Fruit fly (Drosophila melanogaster) whole organism, adult: ENCODE results near the gene CG34012.

Experiments used
- CG11617 ChIP-seq: fragments of 200-800 bp; sonication (Bioruptor generic); optimal IDR thresholded peaks from 2 replicates; lab custom pipeline; 2017; ENCODE audit warnings: mild to moderate bottlenecking, missing biosample characterization, missing genetic modification reagents, missing genetic modification characterization
- CG12768 ChIP-seq: fragments of 200-800 bp; sonication (Bioruptor generic); optimal IDR thresholded peaks from 2 replicates; lab custom pipeline; 2017; ENCODE audit warnings: missing biosample characterization, missing genetic modification characterization, mild to moderate bottlenecking, moderate library complexity, missing genetic modification reagents
- CG14711 ChIP-seq: fragments of 200-800 bp; sonication (Bioruptor generic); optimal IDR thresholded peaks from 2 replicates; lab custom pipeline; 2018; ENCODE audit warnings: missing biosample characterization, mild to moderate bottlenecking, missing genetic modification characterization, moderate library complexity
- CG1620 ChIP-seq: fragments of 200-800 bp; sonication (Bioruptor generic); optimal IDR thresholded peaks from 2 replicates; lab custom pipeline; 2016; ENCODE audit warnings: missing biosample characterization, missing genetic modification characterization
- CG33017 ChIP-seq: fragments of 200-800 bp; sonication (Bioruptor generic); optimal IDR thresholded peaks from 2 replicates; lab custom pipeline; 2018; ENCODE audit warnings: missing biosample characterization, mild to moderate bottlenecking, missing genetic modification characterization, moderate library complexity
- CG5204 ChIP-seq: fragments of 200-800 bp; sonication (Bioruptor generic); optimal IDR thresholded peaks from 2 replicates; lab custom pipeline; 2016; ENCODE audit warnings: missing biosample characterization, missing genetic modification characterization
- CG7045 ChIP-seq: fragments of 200-800 bp; sonication (Bioruptor generic); optimal IDR thresholded peaks from 2 replicates; lab custom pipeline; 2017; ENCODE audit warnings: missing biosample characterization, mild to moderate bottlenecking, missing genetic modification characterization
- CG7101 ChIP-seq: fragments of 200-800 bp; sonication (Bioruptor generic); optimal IDR thresholded peaks from 2 replicates; lab custom pipeline; 2018; ENCODE audit warnings: missing biosample characterization, mild to moderate bottlenecking, missing genetic modification characterization, moderate library complexity
- Clk ChIP-seq: fragments of 200-800 bp; sonication (Bioruptor generic); optimal IDR thresholded peaks from 2 replicates; lab custom pipeline; 2017; ENCODE audit warnings: missing biosample characterization, missing genetic modification characterization
- Crg-1 ChIP-seq: fragments of 200-800 bp; sonication (Bioruptor generic); optimal IDR thresholded peaks from 2 replicates; lab custom pipeline; 2016; ENCODE audit warnings: missing biosample characterization, missing genetic modification characterization
- Hr96 ChIP-seq: fragments of 200-800 bp; sonication (Bioruptor generic); optimal IDR thresholded peaks from 2 replicates; lab custom pipeline; 2016; ENCODE audit warnings: missing biosample characterization, missing genetic modification characterization
- Mnt ChIP-seq: fragments of 200-800 bp; sonication (Bioruptor generic); optimal IDR thresholded peaks from 2 replicates; lab custom pipeline; 2016; ENCODE audit warnings: missing biosample characterization, mild to moderate bottlenecking, missing genetic modification characterization
- bab1 ChIP-seq: fragments of 200-800 bp; sonication (Bioruptor generic); optimal IDR thresholded peaks from 3 replicates; lab custom pipeline; 2019; ENCODE audit warnings: missing biosample characterization, mild to moderate bottlenecking, missing genetic modification characterization, moderate library complexity
- cic ChIP-seq: fragments of 200-800 bp; sonication (Bioruptor generic); optimal IDR thresholded peaks from 2 replicates; lab custom pipeline; 2017; ENCODE audit warnings: missing biosample characterization, mild to moderate bottlenecking, missing genetic modification characterization, moderate library complexity
- cnc ChIP-seq, 2 experiments: fragments of >200 bp; optimal IDR thresholded peaks; 2 replicates each; lab custom pipeline; 2017
- kay ChIP-seq: fragments of 200-800 bp; sonication (Bioruptor generic); peaks from one replicate; lab custom pipeline; 2016; ENCODE audit warnings: missing biosample characterization, missing genetic modification characterization, borderline replicate concordance
- ovo ChIP-seq: fragments of 200-800 bp; sonication (Bioruptor generic); optimal IDR thresholded peaks from 2 replicates; lab custom pipeline; 2016; ENCODE audit warnings: missing biosample characterization, missing genetic modification characterization
- pad ChIP-seq: fragments of 200-800 bp; sonication (Bioruptor generic); optimal IDR thresholded peaks from 3 replicates; lab custom pipeline; 2017; ENCODE audit warnings: missing biosample characterization, missing genetic modification characterization, mild to moderate bottlenecking, moderate library complexity, missing genetic modification reagents
- tj ChIP-seq: fragments of 200-800 bp; sonication (Bioruptor generic); optimal IDR thresholded peaks from 3 replicates; lab custom pipeline; 2017; ENCODE audit warnings: missing biosample characterization, mild to moderate bottlenecking, missing genetic modification characterization, moderate library complexity
- toe ChIP-seq: fragments of 200-800 bp; sonication (Bioruptor generic); optimal IDR thresholded peaks from 2 replicates; lab custom pipeline; 2016; ENCODE audit warnings: missing biosample characterization, missing genetic modification characterization

CG34012 gene

dm6 chr3L:11083605-11084004, 25.7 kb downstream of the CG34012 start:
- no peak for TF ChIP-seq CG11617 (GFP tag; lab: Kevin White, UChicago)
- no peak for TF ChIP-seq CG14711 (tag; lab: Kevin White, UChicago)
- TF ChIP-seq cnc (optimal IDR thresholded peaks at IDR 0.05; lab: Kevin White, UChicago) = no peak
- TF ChIP-seq cic = peak; percentile 77
- no peak for TF ChIP-seq Hr96 (GFP tag; lab: Kevin White, UChicago)
- TF ChIP-seq toe = no peak
- TF ChIP-seq kay (GFP tag; lab: Kevin White, UChicago) = peak; percentile 96
- TF ChIP-seq tj (GFP tag; lab: Kevin White, UChicago) = peak; percentile 48
- no peak for TF ChIP-seq pad (GFP tag; lab: Kevin White, UChicago)
- no peak for TF ChIP-seq Mnt (GFP tag; lab: Kevin White, UChicago)

dm6 chr3L:11074043-11074853, 35.1 kb downstream of the CG34012 start, which contains the start of the genes Pfdn2 and Noc1:
Pfdn2 (minus strand) TSS chr3L:11074388.
Noc1 (plus strand) TSS chr3L:11074769.
- TF ChIP-seq CG11617 (GFP tag; lab: Kevin White, UChicago) (peak; percentile 52), bab1 (peak; percentile 35), cic (no peak), Crg-1 (GFP tag; lab: Kevin White, UChicago) (no peak), tj (GFP tag; lab: Kevin White, UChicago) (no peak), Mnt (GFP tag; lab: Kevin White, UChicago) (peak; percentile 92), CG14711 (tag; lab: Kevin White, UChicago) (peak; percentile 34), cnc (optimal IDR thresholded peaks at IDR 0.05; lab: Kevin White, UChicago) (no peak), CG5204 (no peak), Clk (GFP tag; lab: Kevin White, UChicago) (no peak), kay (GFP tag; lab: Kevin White, UChicago) (no peak), CG33017 (tag; lab: Kevin White, UChicago) (peak; percentile 39), CG12768 (no peak), ovo (GFP tag; lab: Kevin White, UChicago) (peak; percentile 43), Hr96 (GFP tag; lab: Kevin White, UChicago) (no peak), CG7045 (GFP tag; lab: Kevin White, UChicago) (no peak), pad (GFP tag; lab: Kevin White, UChicago) (no peak), CG7101 (peak; percentile 66), toe (no peak), CG1620 (no peak)

- TF ChIP-seq CG7101 (no peak), CG1620 (no peak), toe (no peak), CG5204 (no peak), cnc (optimal IDR thresholded peaks at IDR 0.05; lab: Kevin White, UChicago) (no peak), bab1 (no peak), cic (no peak), CG11617 (GFP tag; lab: Kevin White, UChicago) (no peak), ovo (GFP tag; lab: Kevin White, UChicago) (no peak), Hr96 (GFP tag; lab: Kevin White, UChicago) (no peak)
Measured at dm6 chr3L:11071057-11071456, 38.2 kb downstream of the CG34012 start.

- TF ChIP-seq tj (GFP tag; lab: Kevin White, UChicago) (peak; percentile 98), CG14711 (tag; lab: Kevin White, UChicago) (peak; percentile 43), Mnt (GFP tag; lab: Kevin White, UChicago) (peak; percentile 89), pad (GFP tag; lab: Kevin White, UChicago) (peak; percentile 46), kay (GFP tag; lab: Kevin White, UChicago) (no peak), Hr96 (GFP tag; lab: Kevin White, UChicago) (no peak), CG12768 (peak; percentile 70), CG33017 (tag; lab: Kevin White, UChicago) (peak; percentile 22), cic (peak; percentile 79), bab1 (peak; percentile 13), Clk (GFP tag; lab: Kevin White, UChicago) (no peak), CG11617 (GFP tag; lab: Kevin White, UChicago) (peak; percentile 36), toe (no peak), CG7045 (GFP tag; lab: Kevin White, UChicago) (peak; percentile 23), cnc (optimal IDR thresholded peaks at IDR 0.05; lab: Kevin White, UChicago) (no peak), Crg-1 (GFP tag; lab: Kevin White, UChicago) (peak; percentile 48), CG7101 (peak; percentile 63), ovo (GFP tag; lab: Kevin White, UChicago) (peak; percentile 56)
Measured at dm6 chr3L:11070372-11070854, 38.9 kb downstream of the CG34012 start, which contains the start of gene Mocs1. Mocs1 (plus strand) TSS chr3L:11070526.

- no peak for TF ChIP-seq tj (GFP tag; lab: Kevin White, UChicago)
- peak; percentile 29 for TF ChIP-seq Mnt (GFP tag; lab: Kevin White, UChicago)
Measured at dm6 chr3L:11069764-11070163, 39.5 kb downstream of the CG34012 start, which contains the start of gene CG6310. CG6310 (minus strand) TSS chr3L:11069864.

dm6 chr3L:11065850-11066249, 43.5 kb downstream of the CG34012 start:
- no peak for TF ChIP-seq Clk (GFP tag; lab: Kevin White, UChicago)
- TF ChIP-seq cic = peak; percentile 18
